Worm (Caenorhabditis elegans): Measurements from ENCODE around the gene F21C10.5.

Gene F21C10.5

ce11 chrV:9111957-9112356 lies 13.5 kb upstream of the F21C10.5 start:
- TF ChIP-seq F22D6.2 (tag; optimal IDR thresholded peaks at IDR 0.05), result no peak
- no peak for TF ChIP-seq ztf-25 (GFP tag; IDR thresholded peaks at IDR 0.05)
- TF ChIP-seq sea-2 (GFP tag; IDR thresholded peaks at IDR 0.05), result no peak
- no peak for TF ChIP-seq Y95B8A.8 (GFP tag; IDR thresholded peaks at IDR 0.05)
- no peak for TF ChIP-seq ceh-100 (GFP tag; IDR thresholded peaks at IDR 0.05)
- no peak for TF ChIP-seq fkh-3 (tag; optimal IDR thresholded peaks at IDR 0.05)
- TF ChIP-seq snpc-3.4 (tag; optimal IDR thresholded peaks at IDR 0.05), result no peak
- no peak for TF ChIP-seq bed-2 (GFP tag; IDR thresholded peaks at IDR 0.05)
- no peak for TF ChIP-seq hrde-1 (tag; optimal IDR thresholded peaks at IDR 0.05; ENCODE audit: borderline replicate concordance)
- TF ChIP-seq rcor-1 (GFP tag; IDR thresholded peaks at IDR 0.05), result no peak
- no peak for TF ChIP-seq ztf-26 (tag; optimal IDR thresholded peaks at IDR 0.05)
- no peak for TF ChIP-seq attf-5 (GFP tag; optimal IDR thresholded peaks at IDR 0.05)
- TF ChIP-seq T07F8.4 (tag; optimal IDR thresholded peaks at IDR 0.05), result no peak
- no peak for TF ChIP-seq aptf-2 (GFP tag; conservative IDR thresholded peaks at IDR 0.05)

ce11 chrV:9112467-9112866 lies 13.0 kb upstream of the F21C10.5 start, which contains the start of gene F21C10.7:
Gene F21C10.7 (plus strand): TSS chrV:9112767.
- TF ChIP-seq bed-2 (GFP tag; IDR thresholded peaks at IDR 0.05), result no peak
- no peak for TF ChIP-seq F33H1.4 (GFP tag; IDR thresholded peaks at IDR 0.05)
- TF ChIP-seq sdz-38 (tag; optimal IDR thresholded peaks at IDR 0.05), result no peak
- no peak for TF ChIP-seq attf-5 (GFP tag; optimal IDR thresholded peaks at IDR 0.05)
- no peak for TF ChIP-seq B0019.2 (GFP tag; conservative IDR thresholded peaks at IDR 0.05)
- no peak for TF ChIP-seq nhr-80 (tag; optimal IDR thresholded peaks at IDR 0.05)
- no peak for TF ChIP-seq lin-26 (GFP tag; IDR thresholded peaks at IDR 0.05)
- no peak for TF ChIP-seq zim-3 (tag; optimal IDR thresholded peaks at IDR 0.05)

ce11 chrV:9122004-9122403 lies 3.4 kb upstream of the F21C10.5 start, which contains the start of gene F21C10.13:
Gene F21C10.13 (plus strand): TSS chrV:9122304.
- TF ChIP-seq mcd-1 (GFP tag; IDR thresholded peaks at IDR 0.05), result no peak
- TF ChIP-seq hrde-1 (tag; optimal IDR thresholded peaks at IDR 0.05; ENCODE audit: borderline replicate concordance), result no peak
- TF ChIP-seq B0035.1 (tag; optimal IDR thresholded peaks at IDR 0.05), result no peak
- TF ChIP-seq Y56A3A.18 (GFP tag; IDR thresholded peaks at IDR 0.05), result no peak
- TF ChIP-seq ztf-26 (tag; optimal IDR thresholded peaks at IDR 0.05), result no peak
- TF ChIP-seq ceh-100 (GFP tag; IDR thresholded peaks at IDR 0.05), result no peak
- TF ChIP-seq ceh-27 (GFP tag; optimal IDR thresholded peaks at IDR 0.05), result no peak
- TF ChIP-seq tbx-9 (tag; optimal IDR thresholded peaks at IDR 0.05; ENCODE audit: borderline replicate concordance), result no peak
- TF ChIP-seq lin-40 (tag; optimal IDR thresholded peaks at IDR 0.05), result no peak
- no peak for TF ChIP-seq cebp-1 (GFP tag; IDR thresholded peaks at IDR 0.05)
- no peak for TF ChIP-seq cebp-1 (tag; optimal IDR thresholded peaks at IDR 0.05)

DNA sequence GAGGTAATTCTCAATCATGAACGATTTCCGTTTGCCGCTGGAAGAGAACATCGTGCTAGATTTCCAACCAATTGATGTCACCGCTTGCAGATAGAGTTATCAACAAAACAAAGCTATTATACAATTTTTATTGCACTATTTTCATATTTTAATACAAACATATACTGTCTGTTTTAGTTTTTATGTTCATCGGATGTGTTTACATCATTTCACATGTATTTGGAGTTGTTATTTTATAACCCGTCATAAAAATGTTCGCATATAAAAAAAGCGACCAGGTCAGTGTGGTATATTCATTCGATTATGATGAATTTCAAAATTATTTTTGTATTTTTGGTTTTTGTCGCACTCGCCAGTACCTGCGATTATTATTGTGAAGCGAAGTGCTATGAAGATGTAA lies 2.3 kb upstream of the F21C10.5 start, which contains the start of gene F21C10.11:
F21C10.11 (plus strand) TSS at position 301 of the 400 bp plus-strand sequence.
- TF ChIP-seq aptf-3 (GFP tag; IDR thresholded peaks at IDR 0.05) (no peak), F23B12.7 (tag; optimal IDR thresholded peaks at IDR 0.05; ENCODE audit: insufficient read depth) (no peak), ztf-28 (GFP tag; IDR thresholded peaks at IDR 0.05) (no peak), hlh-26 (GFP tag; conservative IDR thresholded peaks at IDR 0.05) (no peak), tbx-9 (tag; optimal IDR thresholded peaks at IDR 0.05; ENCODE audit: borderline replicate concordance) (no peak), F52B5.7 (tag; optimal IDR thresholded peaks at IDR 0.05) (no peak), pha-4 (tag; optimal IDR thresholded peaks at IDR 0.05) (no peak), Y95B8A.8 (GFP tag; IDR thresholded peaks at IDR 0.05) (no peak), pbrm-1 (GFP tag; IDR thresholded peaks at IDR 0.05) (no peak)

Measured in whole organism, young adult.